Fruit fly (Drosophila melanogaster): ENCODE data around the gene Desat2.

dm6 chr3R:12426310-12426653 lies 9.8 kb upstream of the Desat2 start, which contains the start of gene NANS:
- TF ChIP-seq pan (optimal IDR thresholded peaks at IDR 0.05) (no peak), EcR (GFP tag; optimal IDR thresholded peaks at IDR 0.05) (no peak), usp (GFP tag; optimal IDR thresholded peaks at IDR 0.05) (no peak)

All from whole organism.